Worm (Caenorhabditis elegans): Measurements from ENCODE around the gene cht-3.

DNA sequence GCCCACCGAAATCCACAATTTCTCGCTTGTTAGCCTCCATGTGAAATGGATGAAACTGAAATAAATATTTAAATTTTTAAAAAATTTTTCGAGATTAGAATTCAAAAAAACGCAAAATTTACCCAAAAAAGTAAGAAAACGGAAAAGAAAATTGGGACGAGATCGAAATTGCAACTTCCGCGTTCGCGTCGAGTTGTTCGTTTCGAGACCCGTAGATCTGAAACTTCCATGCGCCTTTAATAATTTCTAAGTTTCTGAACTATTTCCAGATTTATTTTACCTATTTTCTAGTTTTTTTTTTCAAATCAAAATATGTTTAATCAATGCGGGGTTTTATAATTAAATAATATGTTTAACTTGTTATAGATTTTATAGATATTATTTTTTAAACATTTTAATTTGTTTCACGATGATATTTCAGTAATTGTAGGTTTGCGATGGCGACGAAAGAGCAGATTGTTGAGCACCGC lies 26.3 kb upstream of the cht-3 start, which contains the start of the genes pgl-1 and him-3:
- no peak for TF ChIP-seq him-1 (tag; optimal IDR thresholded peaks at IDR 0.05)
- no peak for TF ChIP-seq W03F9.2 (tag; optimal IDR thresholded peaks at IDR 0.05)
